Fruit fly (Drosophila melanogaster) whole organism, embryonic: ENCODE data around the gene Spt20.

Experiments
- Aef1 ChIP-seq: fragments of 200-800 bp; sonication (Bioruptor generic); IDR thresholded peaks from 3 replicates; pipeline ENCODE4 v1.3.6; 2022; ENCODE audit warnings: missing biosample characterization, missing genetic modification characterization
- C15 ChIP-seq: fragments of 200-800 bp; sonication (Bioruptor generic); IDR thresholded peaks from 3 replicates; pipeline ENCODE4 v1.3.6; 2022; ENCODE audit warnings: missing biosample characterization, missing genetic modification characterization
- CG10321 ChIP-seq: fragments of 200-800 bp; sonication (Bioruptor generic); IDR thresholded peaks from 2 replicates; pipeline ENCODE4 v1.3.6; 2022; ENCODE audit warnings: missing biosample characterization, missing genetic modification characterization
- CG10462 ChIP-seq: fragments of 200-800 bp; sonication (Bioruptor generic); optimal IDR thresholded peaks from 2 replicates; lab custom pipeline; 2016; ENCODE audit warnings: missing biosample characterization, missing genetic modification characterization
- CG10959 ChIP-seq: fragments of 200-800 bp; sonication (Bioruptor generic); IDR thresholded peaks from 2 replicates; pipeline ENCODE4 v1.3.6; 2022; ENCODE audit warnings: missing biosample characterization, missing genetic modification characterization
- CG11560 ChIP-seq: fragments of 200-800 bp; sonication (Bioruptor generic); IDR thresholded peaks from 3 replicates; pipeline ENCODE4 v1.3.6; 2022; ENCODE audit warnings: missing biosample characterization, missing genetic modification characterization
- CG12071 ChIP-seq: fragments of 200-800 bp; sonication (Bioruptor generic); optimal IDR thresholded peaks from 3 replicates; lab custom pipeline; 2018; ENCODE audit warnings: missing biosample characterization, mild to moderate bottlenecking, missing genetic modification characterization
- CG1233 ChIP-seq: fragments of 200-800 bp; sonication (Bioruptor generic); optimal IDR thresholded peaks from 4 replicates; lab custom pipeline; 2018; ENCODE audit warnings: missing biosample characterization, mild to moderate bottlenecking, missing genetic modification characterization
- CG3065 ChIP-seq: fragments of 200-800 bp; sonication (Bioruptor generic); optimal IDR thresholded peaks from 2 replicates; lab custom pipeline; 2016; ENCODE audit warnings: missing biosample characterization, missing genetic modification characterization
- CG34224 ChIP-seq: fragments of 200-800 bp; sonication (Bioruptor generic); IDR thresholded peaks from 3 replicates; pipeline ENCODE4 v1.3.6; 2022; ENCODE audit warnings: missing biosample characterization, missing genetic modification characterization; ENCODE audit not compliant: partially characterized antibody
- CG43689 ChIP-seq: fragments of 200-800 bp; sonication (Bioruptor generic); IDR thresholded peaks from 2 replicates; pipeline ENCODE4 v1.3.6; 2022; ENCODE audit warnings: missing biosample characterization, missing genetic modification characterization
- CG4404 ChIP-seq: fragments of 200-800 bp; sonication (Bioruptor generic); IDR thresholded peaks from 2 replicates; pipeline ENCODE4 v1.3.6; 2022; ENCODE audit warnings: missing biosample characterization, missing genetic modification characterization
- CG4424 ChIP-seq: fragments of 200-800 bp; sonication (Bioruptor generic); optimal IDR thresholded peaks from 3 replicates; lab custom pipeline; 2016; ENCODE audit warnings: missing biosample characterization, missing genetic modification characterization
- CG7963 ChIP-seq: fragments of 200-800 bp; sonication (Bioruptor generic); IDR thresholded peaks from 3 replicates; pipeline ENCODE4 v1.3.6; 2022; ENCODE audit warnings: missing biosample characterization, missing genetic modification characterization; ENCODE audit not compliant: partially characterized antibody
- CG8290 ChIP-seq, 3 experiments: fragments of 200-800 bp; sonication (Bioruptor generic); optimal IDR thresholded peaks; 2 replicates each; lab custom pipeline; 2016 to 2019; ENCODE audit warnings: missing biosample characterization in 3 of 3, missing genetic modification characterization in 3 of 3, mild to moderate bottlenecking in 2 of 3, moderate library complexity in 1 of 3
- CG8478 ChIP-seq: fragments of >200 bp; optimal IDR thresholded peaks from 2 replicates; lab custom pipeline; 2018
- CG8924 ChIP-seq: fragments of 200-800 bp; optimal IDR thresholded peaks from 3 replicates; lab custom pipeline; 2019; ENCODE audit warnings: missing biosample characterization, mild to moderate bottlenecking, missing genetic modification characterization, moderate library complexity
- CG9817 ChIP-seq: fragments of 200-800 bp; sonication (Bioruptor generic); optimal IDR thresholded peaks from 2 replicates; lab custom pipeline; 2018; ENCODE audit warnings: missing biosample characterization, mild to moderate bottlenecking, missing genetic modification characterization, moderate library complexity
- Dek ChIP-seq: fragments of 200-800 bp; sonication (Bioruptor generic); optimal IDR thresholded peaks from 3 replicates; lab custom pipeline; 2019; ENCODE audit warnings: missing biosample characterization, mild to moderate bottlenecking, missing genetic modification characterization, moderate library complexity
- Dip2 ChIP-seq: fragments of 200-800 bp; sonication (Bioruptor generic); IDR thresholded peaks from 2 replicates; pipeline ENCODE4 v1.3.6; 2022; ENCODE audit warnings: missing biosample characterization, missing genetic modification characterization
- Ets97D ChIP-seq: fragments of 200-800 bp; sonication (Bioruptor generic); optimal IDR thresholded peaks from 3 replicates; lab custom pipeline; 2016; ENCODE audit warnings: missing biosample characterization, missing genetic modification characterization
- Gug ChIP-seq: fragments of 200-800 bp; sonication (Bioruptor generic); IDR thresholded peaks from 4 replicates; pipeline ENCODE4 v1.3.6; 2022; ENCODE audit warnings: missing biosample characterization, missing genetic modification characterization
- Lpt ChIP-seq: fragments of >200 bp; optimal IDR thresholded peaks from 2 replicates; lab custom pipeline; 2018; ENCODE audit warnings: missing biosample characterization, missing genetic modification characterization
- NK7.1 ChIP-seq: fragments of 200-800 bp; sonication (Bioruptor generic); optimal IDR thresholded peaks from 3 replicates; lab custom pipeline; 2016; ENCODE audit warnings: missing biosample characterization, missing genetic modification characterization
- Neu2 ChIP-seq: fragments of 200-800 bp; sonication (Bioruptor generic); optimal IDR thresholded peaks from 3 replicates; lab custom pipeline; 2016; ENCODE audit warnings: missing biosample characterization, missing genetic modification characterization, borderline replicate concordance
- amos ChIP-seq: fragments of 200-800 bp; sonication (Bioruptor generic); IDR thresholded peaks from 2 replicates; pipeline ENCODE4 v1.3.6; 2022; ENCODE audit warnings: missing biosample characterization, missing genetic modification characterization; ENCODE audit not compliant: partially characterized antibody
- az2 ChIP-seq: fragments of 200-800 bp; sonication (Bioruptor generic); optimal IDR thresholded peaks from 3 replicates; lab custom pipeline; 2016; ENCODE audit warnings: missing biosample characterization, missing genetic modification characterization
- cad ChIP-seq: fragments of >200 bp; optimal IDR thresholded peaks from 2 replicates; lab custom pipeline; 2017; ENCODE audit warnings: missing biosample characterization, missing genetic modification characterization
- caup ChIP-seq: fragments of 200-800 bp; sonication (Bioruptor generic); optimal IDR thresholded peaks from 3 replicates; lab custom pipeline; 2017; ENCODE audit warnings: missing biosample characterization, mild to moderate bottlenecking, missing genetic modification characterization, moderate library complexity; ENCODE audit not compliant: severe bottlenecking
- chinmo ChIP-seq: fragments of 200-800 bp; sonication (Bioruptor generic); IDR thresholded peaks from 4 replicates; pipeline ENCODE4 v1.3.6; 2022; ENCODE audit warnings: missing biosample characterization, missing genetic modification characterization; ENCODE audit not compliant: partially characterized antibody
- crp ChIP-seq, 2 experiments: fragments of 200-800 bp; sonication (Bioruptor generic); optimal IDR thresholded peaks; 2 replicates in 1 of 2; 3 replicates in 1 of 2; lab custom pipeline; 2017; ENCODE audit warnings: missing biosample characterization in 2 of 2, missing genetic modification characterization in 2 of 2, mild to moderate bottlenecking in 1 of 2, moderate library complexity in 1 of 2
- ewg ChIP-seq: fragments of 200-800 bp; sonication (Bioruptor generic); optimal IDR thresholded peaks from 3 replicates; lab custom pipeline; 2017; ENCODE audit warnings: mild to moderate bottlenecking, missing biosample characterization, missing genetic modification reagents, missing genetic modification characterization
- exex ChIP-seq: fragments of 200-800 bp; sonication (Bioruptor generic); optimal IDR thresholded peaks from 4 replicates; lab custom pipeline; 2018; ENCODE audit warnings: missing biosample characterization, mild to moderate bottlenecking, missing genetic modification characterization, moderate library complexity
- fd102C ChIP-seq: fragments of 200-800 bp; sonication (Bioruptor generic); optimal IDR thresholded peaks from 2 replicates; lab custom pipeline; 2018; ENCODE audit warnings: missing biosample characterization, mild to moderate bottlenecking, missing genetic modification characterization, moderate library complexity
- gsb ChIP-seq: fragments of 200-800 bp; sonication (Bioruptor generic); IDR thresholded peaks from 2 replicates; pipeline ENCODE4 v1.3.6; 2022; ENCODE audit warnings: missing biosample characterization, missing genetic modification characterization
- gt ChIP-seq: fragments of 200-800 bp; sonication (Bioruptor generic); IDR thresholded peaks from 2 replicates; pipeline ENCODE4 v1.3.6; 2022; ENCODE audit warnings: missing biosample characterization, missing genetic modification characterization
- her ChIP-seq: fragments of 200-800 bp; sonication (Bioruptor generic); optimal IDR thresholded peaks from 2 replicates; lab custom pipeline; 2016; ENCODE audit warnings: missing biosample characterization, missing genetic modification characterization
- kay ChIP-seq: fragments of 200-800 bp; sonication (Bioruptor generic); optimal IDR thresholded peaks from 2 replicates; lab custom pipeline; 2016; ENCODE audit warnings: missing biosample characterization, missing genetic modification characterization
- nerfin-1 ChIP-seq: fragments of 200-800 bp; sonication (Bioruptor generic); optimal IDR thresholded peaks from 3 replicates; lab custom pipeline; 2019; ENCODE audit warnings: missing biosample characterization, mild to moderate bottlenecking, missing genetic modification characterization, moderate library complexity
- nom ChIP-seq: fragments of 200-800 bp; sonication (Bioruptor generic); optimal IDR thresholded peaks from 2 replicates; lab custom pipeline; 2017; ENCODE audit warnings: missing biosample characterization, missing genetic modification characterization, mild to moderate bottlenecking, moderate library complexity, missing genetic modification reagents
- otp ChIP-seq: fragments of 200-800 bp; sonication (Bioruptor generic); IDR thresholded peaks from 3 replicates; pipeline ENCODE4, ENCODE4 v1.3.6; 2022; ENCODE audit warnings: missing biosample characterization, missing genetic modification characterization
- pb ChIP-seq: fragments of 200-800 bp; sonication (Bioruptor generic); optimal IDR thresholded peaks from 3 replicates; lab custom pipeline; 2016; ENCODE audit warnings: missing biosample characterization, missing genetic modification characterization
- pita ChIP-seq: fragments of 200-800 bp; sonication (Bioruptor generic); optimal IDR thresholded peaks from 2 replicates; lab custom pipeline; 2017; ENCODE audit warnings: missing biosample characterization, mild to moderate bottlenecking, missing genetic modification characterization
- prd ChIP-seq, 3 experiments: fragments of >200 bp in 2 of 3; fragments of 200-800 bp in 1 of 3; sonication (Bioruptor generic) in 1 of 3; optimal IDR thresholded peaks in 2 of 3; IDR thresholded peaks in 1 of 3; 2 replicates in 2 of 3; 3 replicates in 1 of 3; pipeline versions ENCODE4 v1.3.6 to Lab custom; 2017 to 2022; ENCODE audit warnings: missing biosample characterization in 1 of 3, missing genetic modification characterization in 1 of 3
- slbo ChIP-seq: fragments of 200-800 bp; sonication (Bioruptor generic); IDR thresholded peaks from 2 replicates; pipeline ENCODE4 v1.3.6; 2022; ENCODE audit warnings: missing biosample characterization, missing genetic modification characterization
- sna ChIP-seq: fragments of 200-800 bp; sonication (Bioruptor generic); IDR thresholded peaks from 2 replicates; pipeline ENCODE4 v1.3.6; 2022; ENCODE audit warnings: missing biosample characterization, missing genetic modification characterization; ENCODE audit not compliant: partially characterized antibody
- ssp ChIP-seq: fragments of 200-800 bp; sonication (Bioruptor generic); IDR thresholded peaks from 2 replicates; pipeline ENCODE4 v1.3.6; 2022; ENCODE audit warnings: missing biosample characterization, missing genetic modification characterization
- tna ChIP-seq: fragments of 200-800 bp; sonication (Bioruptor generic); IDR thresholded peaks from 2 replicates; pipeline ENCODE4 v1.3.6; 2022; ENCODE audit warnings: missing biosample characterization, missing genetic modification characterization; ENCODE audit not compliant: partially characterized antibody
- zen2 ChIP-seq: fragments of 200-800 bp; sonication (Bioruptor generic); IDR thresholded peaks from 3 replicates; pipeline ENCODE4 v1.3.6; 2022; ENCODE audit warnings: missing biosample characterization, missing genetic modification characterization; ENCODE audit not compliant: partially characterized antibody

The Spt20 gene

DNA sequence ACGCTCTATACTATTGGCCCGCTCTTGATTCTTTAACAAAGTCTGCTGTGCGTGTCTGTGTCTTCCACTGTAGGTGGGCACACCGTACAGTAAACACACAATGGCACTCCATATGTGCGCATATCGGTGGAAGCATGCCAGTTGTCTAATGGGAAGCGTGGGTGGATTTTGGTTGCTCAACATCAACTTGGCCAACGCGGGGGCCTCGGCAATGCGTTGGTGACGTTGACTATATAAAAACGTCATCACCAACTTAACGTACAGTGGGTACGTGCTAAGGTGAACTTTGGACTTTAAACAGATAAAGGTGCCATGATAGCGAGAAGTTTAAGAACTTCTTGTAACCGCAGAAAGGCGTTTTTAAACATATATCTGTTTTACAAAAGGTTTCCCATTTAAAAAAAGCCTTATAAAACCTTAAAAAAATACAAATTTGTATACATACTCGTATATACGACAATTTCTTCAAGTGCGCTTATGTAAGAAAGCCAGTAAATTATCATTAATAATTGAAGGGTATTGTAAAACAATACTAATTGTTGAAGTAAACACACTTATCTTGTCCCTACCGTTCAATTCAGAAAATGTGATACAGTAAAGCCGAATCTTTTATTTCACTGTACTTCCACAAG lies 22.8 kb upstream of the Spt20 start (continued):
- TF ChIP-seq crp (GFP tag; optimal IDR thresholded peaks at IDR 0.05; lab: Kevin White, UChicago) = no peak
- no peak for TF ChIP-seq amos (GFP tag; lab: Robert Waterston, UW)
- no peak for TF ChIP-seq CG12071
- no peak for TF ChIP-seq CG4404 (GFP tag; lab: Robert Waterston, UW)
- TF ChIP-seq pita = no peak
- no peak for TF ChIP-seq CG34224 (GFP tag; lab: Robert Waterston, UW)
- TF ChIP-seq her (GFP tag; lab: Kevin White, UChicago) = peak; percentile 31
- TF ChIP-seq Lpt (GFP tag; lab: Kevin White, UChicago) = no peak
- no peak for TF ChIP-seq cad (GFP tag; lab: Kevin White, UChicago)
- peak; percentile 37 for TF ChIP-seq CG4424 (GFP tag; lab: Kevin White, UChicago)
- TF ChIP-seq NK7.1 = no peak
- TF ChIP-seq ewg (GFP tag; lab: Kevin White, UChicago) = no peak
- TF ChIP-seq CG7963 (GFP tag; lab: Robert Waterston, UW) = no peak
- TF ChIP-seq CG10959 = no peak
- no peak for TF ChIP-seq Dip2 (GFP tag; lab: Robert Waterston, UW)
- TF ChIP-seq kay (GFP tag; lab: Kevin White, UChicago) = peak; percentile 23
- no peak for TF ChIP-seq prd (optimal IDR thresholded peaks at IDR 0.05; lab: Kevin White, UChicago)
- TF ChIP-seq prd (GFP tag; IDR thresholded peaks at IDR 0.05; lab: Robert Waterston, UW) = 0 out of 3 replicates have a peak, but pooled peaks have one; percentile 38
- peak; percentile 64; the same call in 1 of the 4 replicates for TF ChIP-seq chinmo (GFP tag; lab: Robert Waterston, UW)
- TF ChIP-seq CG8924 = peak; percentile 46
- no peak for TF ChIP-seq C15
- TF ChIP-seq caup = peak; percentile 52
- TF ChIP-seq zen2 (GFP tag; lab: Robert Waterston, UW) = no peak
- TF ChIP-seq CG10462 (GFP tag; lab: Kevin White, UChicago) = no peak
- TF ChIP-seq gsb (GFP tag; lab: Robert Waterston, UW) = 0 out of 2 replicates have a peak, but pooled peaks have one; percentile 43
- TF ChIP-seq Neu2 = no peak
- no peak for TF ChIP-seq sna
- TF ChIP-seq CG8478 (lab: Kevin White, UChicago) = no peak
- no peak for TF ChIP-seq CG11560 (tag; lab: Robert Waterston, UW)
- TF ChIP-seq CG3065 (GFP tag; lab: Kevin White, UChicago) = no peak
- no peak for TF ChIP-seq tna (GFP tag; lab: Robert Waterston, UW)
- peak; percentile 43 for TF ChIP-seq exex
- peak; percentile 19; the same call in 1 of the 4 replicates for TF ChIP-seq Gug (GFP tag; lab: Robert Waterston, UW)
- TF ChIP-seq gt (GFP tag; lab: Robert Waterston, UW) = no peak
- TF ChIP-seq az2 (GFP tag; lab: Kevin White, UChicago) = peak; percentile 30
- TF ChIP-seq nom = peak; percentile 6
- TF ChIP-seq CG8290 (GFP tag; optimal IDR thresholded peaks at IDR 0.05; lab: Kevin White, UChicago) = no peak
- peak in 1 of 2 experiments; percentile 42 for TF ChIP-seq CG8290 (tag; optimal IDR thresholded peaks at IDR 0.05; lab: Kevin White, UChicago)
- TF ChIP-seq Ets97D (GFP tag; lab: Kevin White, UChicago) = no peak
- TF ChIP-seq CG9817 (tag; lab: Kevin White, UChicago) = peak; percentile 54
- no peak for TF ChIP-seq fd102C
- TF ChIP-seq CG10321 (GFP tag; lab: Robert Waterston, UW) = no peak
- TF ChIP-seq Aef1 (GFP tag; lab: Robert Waterston, UW) = no peak; the same call in 2 of the 3 replicates
- TF ChIP-seq otp (GFP tag; lab: Robert Waterston, UW) = 0 out of 3 replicates have a peak, but pooled peaks have one; percentile 25
- TF ChIP-seq CG1233 = peak; percentile 13
- peak; percentile 7 for TF ChIP-seq nerfin-1 (tag; lab: Kevin White, UChicago)
- no peak for TF ChIP-seq pb (GFP tag; lab: Kevin White, UChicago)
- no peak for TF ChIP-seq ssp (GFP tag; lab: Robert Waterston, UW)
- TF ChIP-seq CG43689 (GFP tag; lab: Robert Waterston, UW) = no peak
- TF ChIP-seq Dek (tag; lab: Kevin White, UChicago) = peak; percentile 52
- peak; percentile 69 for TF ChIP-seq slbo (GFP tag; lab: Robert Waterston, UW)
